Worm (Caenorhabditis elegans): ENCODE data around the gene F14D7.8.

- TF ChIP-seq tbp1 (GFP tag; optimal IDR thresholded peaks at IDR 0.05) (no peak), ama-1 (optimal IDR thresholded peaks at IDR 0.05) (no peak), ama-1 (GFP tag; optimal IDR thresholded peaks at IDR 0.05) (no peak), akir-1 (GFP tag; optimal IDR thresholded peaks at IDR 0.05) (no peak), unc-62 (GFP tag; optimal IDR thresholded peaks at IDR 0.05) (no peak), snpc-3.4 (tag; optimal IDR thresholded peaks at IDR 0.05) (no peak), ztf-28 (GFP tag; IDR thresholded peaks at IDR 0.05) (no peak), mcd-1 (GFP tag; IDR thresholded peaks at IDR 0.05) (no peak), F57A8.1 (GFP tag; optimal IDR thresholded peaks at IDR 0.05) (no peak)
Measured at ce11 chrV:14328806-14329205, 16.2 kb upstream of the F14D7.8 start, which contains the start of gene pepm-1.

Data from whole organism, young adult.